Worm (Caenorhabditis elegans) whole organism, mixed stage, embryonic: Measurements from ENCODE around the gene exc-15.
A peak's percentile ranks its signal among the peaks of the same experiment; 100 is the strongest.

ENCODE experiments used
- M03D4.4 ChIP-seq: sonication (generic microtip); optimal IDR thresholded peaks from 2 replicates; lab custom pipeline; 2017; ENCODE audit warnings: mild to moderate bottlenecking, missing genetic modification characterization, missing compliant biosample characterization
- bed-3 ChIP-seq: fragments of 200-800 bp; sonication (Bioruptor generic); optimal IDR thresholded peaks from 3 replicates; lab custom pipeline; 2018; ENCODE audit warnings: mild to moderate bottlenecking, missing genetic modification characterization, moderate library complexity, missing compliant biosample characterization
- blmp-1 ChIP-seq: fragments of 150-350 bp; optimal IDR thresholded peaks from 2 replicates; lab custom pipeline; 2014; ENCODE audit warnings: missing biosample characterization, missing genetic modification characterization
- ceh-39 ChIP-seq: fragments of 150-350 bp; optimal IDR thresholded peaks from 2 replicates; lab custom pipeline; 2014; ENCODE audit warnings: missing biosample characterization, missing genetic modification characterization
- ceh-43 ChIP-seq: fragments of 200-800 bp; sonication (Bioruptor generic); optimal IDR thresholded peaks from 2 replicates; lab custom pipeline; 2018; ENCODE audit warnings: mild to moderate bottlenecking, missing genetic modification characterization, moderate library complexity, missing compliant biosample characterization
- ceh-83 ChIP-seq: fragments of 200-800 bp; sonication (Bioruptor generic); optimal IDR thresholded peaks from 2 replicates; lab custom pipeline; 2018; ENCODE audit warnings: mild to moderate bottlenecking, missing genetic modification characterization, missing compliant biosample characterization
- cnd-1 ChIP-seq: fragments of 200-800 bp; sonication (Bioruptor generic); optimal IDR thresholded peaks from 2 replicates; lab custom pipeline; 2018; ENCODE audit warnings: mild to moderate bottlenecking, missing genetic modification characterization, missing compliant biosample characterization
- drap-1 ChIP-seq: fragments of 200-800 bp; sonication (Bioruptor generic); optimal IDR thresholded peaks from 3 replicates; lab custom pipeline; 2018; ENCODE audit warnings: mild to moderate bottlenecking, missing genetic modification characterization, missing compliant biosample characterization
- elt-1 ChIP-seq: sonication (generic microtip); optimal IDR thresholded peaks from 2 replicates; lab custom pipeline; 2017; ENCODE audit warnings: missing genetic modification characterization, mild to moderate bottlenecking, missing compliant biosample characterization, antibody characterized with exemption, moderate library complexity, borderline replicate concordance; ENCODE audit not compliant: insufficient read depth
- elt-3 ChIP-seq: fragments of 150-350 bp; optimal IDR thresholded peaks from 2 replicates; lab custom pipeline; 2014; ENCODE audit warnings: missing biosample characterization, missing genetic modification characterization
- ham-2 ChIP-seq: fragments of 200-800 bp; sonication (Bioruptor generic); optimal IDR thresholded peaks from 2 replicates; lab custom pipeline; 2018; ENCODE audit warnings: mild to moderate bottlenecking, missing genetic modification characterization, missing compliant biosample characterization
- hlh-1 ChIP-seq: fragments of 150-350 bp; optimal IDR thresholded peaks from 2 replicates; lab custom pipeline; 2014; ENCODE audit warnings: missing biosample characterization, missing genetic modification reagents, missing genetic modification characterization
- lin-13 ChIP-seq: fragments of 150-350 bp; optimal IDR thresholded peaks from 2 replicates; lab custom pipeline; 2014; ENCODE audit warnings: missing biosample characterization, missing genetic modification characterization
- lsy-2 ChIP-seq: fragments of 150-350 bp; optimal IDR thresholded peaks from 2 replicates; lab custom pipeline; 2014; ENCODE audit warnings: missing biosample characterization, missing genetic modification characterization
- mab-5 ChIP-seq: fragments of 150-350 bp; optimal IDR thresholded peaks from 2 replicates; lab custom pipeline; 2014; ENCODE audit warnings: missing biosample characterization, missing genetic modification characterization
- mep-1 ChIP-seq: fragments of 150-350 bp; optimal IDR thresholded peaks from 2 replicates; lab custom pipeline; 2017; ENCODE audit warnings: missing biosample characterization, missing genetic modification reagents, missing genetic modification characterization, inconsistent platforms
- nhr-12 ChIP-seq: fragments of 150-350 bp; optimal IDR thresholded peaks from 2 replicates; lab custom pipeline; 2014; ENCODE audit warnings: missing biosample characterization, missing genetic modification characterization
- nhr-2 ChIP-seq: fragments of 150-350 bp; optimal IDR thresholded peaks from 2 replicates; lab custom pipeline; 2014; ENCODE audit warnings: missing biosample characterization, missing genetic modification characterization
- nhr-237 ChIP-seq: fragments of 150-350 bp; optimal IDR thresholded peaks from 2 replicates; lab custom pipeline; 2014; ENCODE audit warnings: missing biosample characterization, missing genetic modification characterization
- nhr-28 ChIP-seq: fragments of 150-350 bp; optimal IDR thresholded peaks from 2 replicates; lab custom pipeline; 2014; ENCODE audit warnings: missing biosample characterization, missing genetic modification characterization
- nhr-76 ChIP-seq: sonication (generic microtip); optimal IDR thresholded peaks from 2 replicates; lab custom pipeline; 2017; ENCODE audit warnings: missing biosample characterization, missing genetic modification characterization
- sem-2 ChIP-seq: fragments of 200-800 bp; sonication (Bioruptor generic); optimal IDR thresholded peaks from 2 replicates; lab custom pipeline; 2018; ENCODE audit warnings: mild to moderate bottlenecking, missing genetic modification characterization, missing compliant biosample characterization
- snpc-4 ChIP-seq: fragments of 150-350 bp; optimal IDR thresholded peaks from 2 replicates; lab custom pipeline; 2014; ENCODE audit warnings: missing biosample characterization, missing genetic modification characterization
- sptf-1 ChIP-seq: sonication (generic microtip); optimal IDR thresholded peaks from 2 replicates; lab custom pipeline; 2017; ENCODE audit warnings: mild to moderate bottlenecking, missing genetic modification characterization, moderate library complexity, missing compliant biosample characterization
- tbx-8 ChIP-seq: fragments of 200-800 bp; sonication (Bioruptor generic); optimal IDR thresholded peaks from 2 replicates; lab custom pipeline; 2018; ENCODE audit warnings: mild to moderate bottlenecking, missing genetic modification characterization, moderate library complexity, missing compliant biosample characterization
- unc-120 ChIP-seq: sonication (generic microtip); optimal IDR thresholded peaks from 2 replicates; lab custom pipeline; 2017; ENCODE audit warnings: missing genetic modification characterization, missing compliant biosample characterization; ENCODE audit not compliant: poor library complexity, severe bottlenecking
- unc-62 ChIP-seq: fragments of 150-350 bp; optimal IDR thresholded peaks from 2 replicates; lab custom pipeline; 2014; ENCODE audit warnings: missing biosample characterization, missing genetic modification reagents, missing genetic modification characterization
- zip-8 ChIP-seq: fragments of 150-350 bp; optimal IDR thresholded peaks from 2 replicates; lab custom pipeline; 2014; ENCODE audit warnings: missing biosample characterization, missing genetic modification characterization

exc-15 gene

DNA sequence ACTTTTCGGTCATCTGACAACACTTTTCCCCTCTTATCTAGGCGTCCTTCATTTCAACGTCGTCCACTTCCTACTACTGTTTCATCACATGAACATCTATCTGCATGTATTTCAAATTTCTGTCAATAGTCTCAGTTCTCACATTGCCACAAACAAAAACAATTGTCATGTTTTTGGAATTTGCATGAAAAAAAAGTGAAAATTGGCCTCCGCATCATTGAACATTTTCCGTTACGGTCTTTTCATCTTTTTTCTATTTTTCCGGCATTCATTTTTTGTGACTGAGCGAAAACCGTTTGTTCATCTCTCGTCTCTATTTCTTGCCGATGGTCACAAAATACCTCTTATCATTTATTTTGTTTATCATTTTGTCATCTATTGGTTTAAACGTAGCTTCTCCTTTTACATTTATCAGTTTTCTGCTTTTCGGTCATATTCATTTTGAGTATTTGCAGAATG lies at the start of gene exc-15:
exc-15 (plus strand) TSS at position 411 of the 459 bp plus-strand sequence.
- TF ChIP-seq unc-120 (tag; lab: Kevin White, UChicago) (no peak), mep-1 (tag; lab: Kevin White, UChicago) (no peak), M03D4.4 (tag; lab: Kevin White, UChicago) (no peak), unc-62 (GFP tag; lab: Kevin White, UChicago) (no peak), ceh-43 (GFP tag; lab: Kevin White, UChicago) (no peak), lin-13 (tag; lab: Kevin White, UChicago) (no peak), cnd-1 (tag; lab: Kevin White, UChicago) (no peak), drap-1 (no peak), mab-5 (no peak), lsy-2 (tag; lab: Kevin White, UChicago) (no peak), blmp-1 (tag; lab: Kevin White, UChicago) (no peak), snpc-4 (tag; lab: Kevin White, UChicago) (no peak), ham-2 (GFP tag; lab: Kevin White, UChicago) (no peak), ceh-83 (no peak), nhr-76 (tag; lab: Kevin White, UChicago) (no peak)
- TF ChIP-seq, all 35 proteins: peak for 0

DNA sequence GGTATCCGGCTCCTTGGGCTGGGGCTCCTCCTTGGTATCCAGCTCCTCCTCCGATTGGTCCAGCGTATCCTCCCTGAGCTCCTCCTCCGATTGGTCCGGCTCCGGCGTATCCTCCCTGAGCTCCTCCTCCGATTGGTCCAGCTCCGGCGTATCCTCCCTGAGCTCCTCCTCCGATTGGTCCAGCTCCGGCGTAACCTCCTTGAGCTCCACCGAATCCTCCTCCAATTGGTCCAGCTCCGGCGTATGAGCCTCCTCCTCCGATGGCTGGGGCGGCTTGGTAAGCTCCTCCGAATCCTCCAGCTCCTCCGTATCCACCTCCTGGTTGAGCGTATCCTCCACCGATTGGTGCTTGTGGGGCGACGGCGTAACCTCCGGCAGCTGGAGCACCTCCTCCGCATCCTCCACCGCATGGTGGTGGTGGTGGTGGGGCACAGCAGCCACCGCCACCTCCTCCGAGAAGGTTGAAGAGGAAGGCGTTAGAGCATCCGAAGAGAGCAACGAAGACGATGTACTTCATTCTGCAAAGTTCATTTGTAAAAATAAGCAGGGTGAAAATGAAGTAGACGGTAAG lies 47.8 kb upstream of the exc-15 start, which contains the start of gene Y47D7A.13:
Y47D7A.13 (minus strand) TSS at position 517 of the 571 bp plus-strand sequence.
- no peak for TF ChIP-seq hlh-1 (tag; lab: Kevin White, UChicago)
- no peak for TF ChIP-seq sptf-1
- peak; percentile 8 for TF ChIP-seq sem-2 (GFP tag; lab: Kevin White, UChicago)
- no peak for TF ChIP-seq unc-120 (tag; lab: Kevin White, UChicago)
- TF ChIP-seq zip-8 = no peak
- TF ChIP-seq nhr-2 (tag; lab: Kevin White, UChicago) = no peak
- TF ChIP-seq ceh-39 (tag; lab: Kevin White, UChicago) = no peak
- no peak for TF ChIP-seq tbx-8 (GFP tag; lab: Kevin White, UChicago)
- no peak for TF ChIP-seq elt-1 (tag; lab: Kevin White, UChicago)

DNA sequence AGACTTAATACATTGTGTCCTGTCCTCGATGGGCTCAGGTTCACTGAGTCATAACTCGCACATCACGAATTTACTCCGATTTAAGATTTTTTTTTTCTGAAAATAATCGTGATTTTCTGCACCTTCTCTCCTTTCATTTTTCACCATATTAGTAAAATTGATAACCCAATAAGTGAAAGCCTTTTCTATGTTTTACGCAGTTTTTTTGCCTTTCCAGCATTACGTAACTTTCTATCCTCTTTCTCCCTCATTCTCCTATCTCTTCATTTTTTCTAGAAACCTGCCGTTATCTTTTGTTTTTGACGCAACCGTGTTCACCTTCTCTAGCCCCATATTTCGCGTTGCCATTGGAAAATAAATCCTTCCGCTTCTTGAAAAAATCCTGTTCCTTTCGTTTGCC lies 46.0 kb upstream of the exc-15 start:
- TF ChIP-seq zip-8 = peak; percentile 0
- TF ChIP-seq cnd-1 (tag; lab: Kevin White, UChicago) = no peak
- TF ChIP-seq lsy-2 (tag; lab: Kevin White, UChicago) = no peak

DNA sequence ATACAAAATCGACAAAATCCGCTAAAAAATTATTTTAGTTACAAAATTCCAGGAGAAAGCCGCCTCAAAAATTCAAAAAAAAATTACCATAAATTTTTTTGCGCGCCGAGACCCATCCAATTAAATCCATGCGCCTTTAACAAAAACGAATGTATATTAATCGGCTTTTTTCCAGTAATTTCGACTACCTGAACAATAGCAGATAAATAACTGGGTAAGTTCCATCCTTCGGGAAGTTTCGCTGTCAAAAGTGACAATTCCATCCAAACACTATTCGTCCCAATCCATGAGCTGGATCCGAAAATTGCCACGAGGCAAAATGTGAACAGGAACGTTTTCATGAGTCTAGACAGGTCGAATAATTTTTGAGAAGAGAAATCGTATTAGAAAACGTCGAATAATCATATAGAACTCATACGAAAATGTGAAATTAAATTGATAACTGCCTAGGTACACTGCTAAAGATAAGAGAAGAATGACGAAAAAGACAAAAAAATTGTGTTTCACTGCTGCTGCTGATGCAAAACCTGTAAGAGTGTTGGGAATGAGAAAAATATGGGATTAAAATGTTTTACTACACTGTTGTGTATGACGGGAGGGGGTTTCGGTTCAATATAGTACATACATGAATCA lies 40.4 kb upstream of the exc-15 start, which contains the start of gene rft-1:
rft-1 (minus strand) TSS at position 475 of the 633 bp plus-strand sequence.
- TF ChIP-seq tbx-8 (GFP tag; lab: Kevin White, UChicago) (no peak), bed-3 (no peak), ceh-43 (GFP tag; lab: Kevin White, UChicago) (no peak), mab-5 (no peak), nhr-76 (tag; lab: Kevin White, UChicago) (no peak), unc-120 (tag; lab: Kevin White, UChicago) (no peak), unc-62 (GFP tag; lab: Kevin White, UChicago) (no peak), cnd-1 (tag; lab: Kevin White, UChicago) (no peak), nhr-12 (no peak), M03D4.4 (tag; lab: Kevin White, UChicago) (no peak), ceh-39 (tag; lab: Kevin White, UChicago) (no peak)

DNA sequence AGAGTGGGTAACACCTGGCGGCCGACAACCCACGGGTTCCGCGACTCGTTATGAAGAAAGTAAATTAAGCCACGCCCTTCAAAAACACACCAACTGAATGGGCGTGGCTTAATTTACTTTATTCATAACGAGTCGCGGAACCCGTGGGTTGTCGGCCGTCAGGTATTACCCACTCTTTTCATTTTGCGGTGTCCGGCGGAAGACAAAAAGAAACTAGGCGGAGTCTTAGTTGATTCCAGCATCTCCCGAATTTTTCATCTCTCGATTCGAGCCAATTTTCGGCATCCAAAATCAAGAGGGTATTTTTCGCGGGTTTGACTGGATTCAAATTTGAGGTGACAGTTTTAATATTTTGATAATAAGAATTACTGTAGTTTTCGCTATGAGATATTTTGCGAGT lies 35.6 kb upstream of the exc-15 start:
- TF ChIP-seq nhr-76 (tag; lab: Kevin White, UChicago) (no peak), blmp-1 (tag; lab: Kevin White, UChicago) (no peak), M03D4.4 (tag; lab: Kevin White, UChicago) (no peak), zip-8 (no peak), ceh-43 (GFP tag; lab: Kevin White, UChicago) (no peak), elt-3 (tag; lab: Kevin White, UChicago) (no peak), nhr-237 (tag; lab: Kevin White, UChicago) (no peak), nhr-28 (tag; lab: Kevin White, UChicago) (no peak), mab-5 (no peak)
- TF ChIP-seq, all 35 proteins: peak for 0
